Fruit fly (Drosophila melanogaster): ENCODE measurements around the gene SMC1.

- no peak for TF ChIP-seq svp (GFP tag)
- TF ChIP-seq CG8119 (GFP tag; IDR thresholded peaks at IDR 0.05): no peak
- no peak for TF ChIP-seq Gug (GFP tag; IDR thresholded peaks at IDR 0.05)
- no peak for TF ChIP-seq Ets96B (tag; optimal IDR thresholded peaks at IDR 0.05)
- no peak for TF ChIP-seq Hr4 (GFP tag; optimal IDR thresholded peaks at IDR 0.05)
- no peak for TF ChIP-seq Sox14 (GFP tag; optimal IDR thresholded peaks at IDR 0.05)
- TF ChIP-seq CG7368 (GFP tag; optimal IDR thresholded peaks at IDR 0.05): no peak
- TF ChIP-seq Sox15 (GFP tag; optimal IDR thresholded peaks at IDR 0.05): no peak
- no peak for TF ChIP-seq eg (GFP tag; IDR thresholded peaks at IDR 0.05)
- no peak for TF ChIP-seq Ets21C (GFP tag; optimal IDR thresholded peaks at IDR 0.05)
- no peak for TF ChIP-seq esn (GFP tag; optimal IDR thresholded peaks at IDR 0.05)
Measured at dm6 chr3R:24026503-24026902, 31.6 kb upstream of the SMC1 start.

Measured in whole organism, prepupa.